Worm (Caenorhabditis elegans): ENCODE results near the gene C02B8.3.
"Not testable (repeated sequence)": the region's sequence is repeated elsewhere in the genome, so short reads cannot be mapped to it uniquely, and the experiment has no call there.

Gene C02B8.3

DNA sequence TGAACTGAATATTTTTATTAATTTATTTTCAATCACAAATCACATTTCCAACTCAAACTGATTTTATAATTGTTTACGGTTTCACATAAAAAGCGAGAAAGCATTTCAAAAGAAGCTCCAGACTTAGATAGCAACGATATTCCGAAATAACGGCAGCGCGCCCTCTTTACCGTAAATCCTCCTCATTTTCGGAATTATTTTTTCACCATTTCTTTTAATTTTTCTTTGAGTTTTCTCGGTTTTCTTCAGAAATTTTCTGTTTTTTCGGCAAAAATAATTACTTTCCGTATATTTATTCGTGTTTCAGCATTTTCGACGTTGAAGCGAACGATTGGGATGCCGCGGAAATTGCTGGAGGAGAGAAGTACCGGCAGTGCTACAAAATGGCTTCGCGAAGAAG, 8.2 kb downstream of the C02B8.3 start, which contains the start of gene C02B8.1:
TSS of gene C02B8.1 (plus strand) at position 301 of the 400 bp plus-strand sequence.
- no peak for TF ChIP-seq unc-39 (tag; optimal IDR thresholded peaks at IDR 0.05)
- TF ChIP-seq nhr-11 (tag; optimal IDR thresholded peaks at IDR 0.05), result no peak
- no peak for TF ChIP-seq Y55F3AM.14 (GFP tag; optimal IDR thresholded peaks at IDR 0.05)

DNA sequence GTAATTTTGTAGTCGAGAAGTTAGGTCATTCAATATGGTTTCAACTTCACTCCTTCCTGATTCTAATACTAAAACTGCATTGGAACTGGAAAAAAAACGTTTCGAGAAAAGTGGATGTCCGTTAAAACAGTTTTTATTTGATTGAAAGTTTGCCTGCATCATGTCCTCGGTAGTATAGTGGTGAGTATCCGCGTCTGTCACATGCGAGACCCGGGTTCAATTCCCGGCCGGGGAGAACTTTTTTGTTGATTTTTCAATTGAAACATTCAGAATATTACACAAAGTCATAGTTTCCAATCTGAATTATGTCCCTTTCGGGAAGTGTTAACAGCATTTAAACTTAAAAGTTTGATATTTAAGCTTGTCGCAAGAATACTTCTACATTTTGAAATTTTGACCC, 9.7 kb downstream of the C02B8.3 start:
- TF ChIP-seq fos-1 (tag; optimal IDR thresholded peaks at IDR 0.05) (no peak), mbf-1 (tag; optimal IDR thresholded peaks at IDR 0.05) (no peak), snpc-4 (tag; optimal IDR thresholded peaks at IDR 0.05) (no peak), alr-1 (tag; optimal IDR thresholded peaks at IDR 0.05) (no peak), peb-1 (tag; optimal IDR thresholded peaks at IDR 0.05) (no peak), zag-1 (tag; optimal IDR thresholded peaks at IDR 0.05) (no peak), nhr-237 (tag; optimal IDR thresholded peaks at IDR 0.05) (no peak), lin-39 (tag; optimal IDR thresholded peaks at IDR 0.05) (no peak), nhr-23 (tag; optimal IDR thresholded peaks at IDR 0.05) (no peak), elt-3 (tag; optimal IDR thresholded peaks at IDR 0.05) (no peak), C34F6.9 (tag; optimal IDR thresholded peaks at IDR 0.05) (no peak), gmeb-1 (tag; optimal IDR thresholded peaks at IDR 0.05) (no peak)

DNA sequence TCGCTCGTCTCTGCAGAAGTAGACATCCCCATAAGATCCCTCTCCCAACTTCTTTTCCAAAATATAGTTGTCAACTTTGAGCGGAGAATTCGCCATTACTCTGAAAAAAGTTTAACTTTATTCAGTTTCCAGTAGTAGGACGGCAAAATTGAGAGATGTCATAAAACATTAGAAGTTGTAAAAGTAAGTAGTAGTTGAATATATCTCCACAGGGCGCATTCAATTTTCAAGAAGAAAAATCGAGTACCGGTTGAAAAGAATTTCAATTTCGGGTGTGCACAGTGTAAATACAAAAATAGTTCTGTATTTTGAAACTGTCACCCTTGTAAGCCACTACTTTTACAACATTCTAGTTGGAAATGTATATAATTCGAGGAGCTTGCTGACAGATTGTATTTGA, 11.4 kb downstream of the C02B8.3 start, which contains the start of gene F22F1.2:
TSS of gene F22F1.2 (minus strand) at position 101 of the 400 bp plus-strand sequence.
- TF ChIP-seq snpc-4 (tag; optimal IDR thresholded peaks at IDR 0.05) (no peak), nhr-10 (tag; optimal IDR thresholded peaks at IDR 0.05) (no peak), mab-5 (tag; optimal IDR thresholded peaks at IDR 0.05) (no peak), egl-27 (tag; optimal IDR thresholded peaks at IDR 0.05) (no peak), peb-1 (tag; optimal IDR thresholded peaks at IDR 0.05) (no peak), R02D3.7 (tag; optimal IDR thresholded peaks at IDR 0.05) (no peak), gmeb-1 (tag; optimal IDR thresholded peaks at IDR 0.05) (no peak), lin-13 (GFP tag; optimal IDR thresholded peaks at IDR 0.05) (no peak), sma-3 (GFP tag; optimal IDR thresholded peaks at IDR 0.05) (no peak), sem-4 (tag; optimal IDR thresholded peaks at IDR 0.05) (no peak), ztf-4 (tag; optimal IDR thresholded peaks at IDR 0.05) (no peak), lsy-2 (tag; optimal IDR thresholded peaks at IDR 0.05) (no peak), ama-1 (optimal IDR thresholded peaks at IDR 0.05) (no peak), Y55F3AM.14 (GFP tag; optimal IDR thresholded peaks at IDR 0.05) (no peak), nhr-21 (tag; optimal IDR thresholded peaks at IDR 0.05) (no peak), elt-1 (tag; optimal IDR thresholded peaks at IDR 0.05) (no peak), unc-39 (tag; optimal IDR thresholded peaks at IDR 0.05) (no peak)

DNA sequence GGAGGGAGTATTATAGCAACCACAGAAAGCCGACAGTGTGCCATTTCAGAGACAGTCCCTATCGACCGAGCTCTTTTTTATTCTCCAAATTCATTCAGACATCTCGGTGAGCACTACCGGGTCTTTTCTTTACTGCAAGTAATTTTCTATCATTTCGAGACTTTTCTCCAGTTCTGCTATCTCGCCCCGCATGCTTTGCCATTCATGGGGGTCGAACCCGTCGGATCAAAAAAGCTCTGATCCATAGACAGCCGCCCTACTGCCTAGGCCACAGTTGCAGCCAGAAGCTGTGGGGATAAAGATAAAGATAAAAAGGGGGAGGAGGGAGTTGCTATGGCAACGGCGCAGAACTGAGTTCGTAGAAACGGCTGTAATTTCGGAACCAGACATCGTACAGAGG, 12.2 kb downstream of the C02B8.3 start:
- TF ChIP-seq R02D3.7 (tag; optimal IDR thresholded peaks at IDR 0.05), result no peak
- no peak for TF ChIP-seq unc-55 (GFP tag; optimal IDR thresholded peaks at IDR 0.05)
- no peak for TF ChIP-seq mdl-1 (tag; optimal IDR thresholded peaks at IDR 0.05)
- TF ChIP-seq sma-3 (GFP tag; optimal IDR thresholded peaks at IDR 0.05), result no peak
- peak; percentile 13 for TF ChIP-seq lin-11 (tag; optimal IDR thresholded peaks at IDR 0.05)
- TF ChIP-seq egl-27 (tag; optimal IDR thresholded peaks at IDR 0.05), result no peak

DNA sequence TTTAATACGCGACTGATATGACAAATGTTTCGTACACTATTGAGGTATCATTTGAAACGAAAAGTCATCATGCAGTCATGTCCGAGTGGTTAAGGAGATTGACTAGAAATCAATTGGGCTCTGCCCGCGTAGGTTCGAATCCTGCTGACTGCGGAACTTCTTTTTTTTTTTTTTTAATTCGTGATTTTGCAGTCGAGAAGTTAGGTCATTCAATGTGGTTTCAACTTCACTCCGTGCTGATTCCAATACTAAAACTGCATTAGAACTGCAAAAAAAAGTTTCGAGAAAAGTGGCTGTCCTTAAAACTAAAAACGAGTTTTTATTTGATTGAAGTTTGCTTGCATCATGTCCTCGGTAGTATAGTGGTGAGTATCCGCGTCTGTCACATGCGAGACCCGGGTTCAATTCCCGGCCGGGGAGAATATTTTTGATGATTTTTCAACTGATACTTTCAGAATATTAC, 15.2 kb downstream of the C02B8.3 start:
- TF ChIP-seq sma-3 (GFP tag; optimal IDR thresholded peaks at IDR 0.05), result peak; percentile 39
- peak; percentile 34 for TF ChIP-seq nhr-129 (tag; optimal IDR thresholded peaks at IDR 0.05)
- peak; percentile 2 for TF ChIP-seq fos-1 (tag; optimal IDR thresholded peaks at IDR 0.05)
- peak; percentile 24 for TF ChIP-seq unc-55 (GFP tag; optimal IDR thresholded peaks at IDR 0.05)
- TF ChIP-seq crh-2 (tag; optimal IDR thresholded peaks at IDR 0.05), result peak; percentile 45

DNA sequence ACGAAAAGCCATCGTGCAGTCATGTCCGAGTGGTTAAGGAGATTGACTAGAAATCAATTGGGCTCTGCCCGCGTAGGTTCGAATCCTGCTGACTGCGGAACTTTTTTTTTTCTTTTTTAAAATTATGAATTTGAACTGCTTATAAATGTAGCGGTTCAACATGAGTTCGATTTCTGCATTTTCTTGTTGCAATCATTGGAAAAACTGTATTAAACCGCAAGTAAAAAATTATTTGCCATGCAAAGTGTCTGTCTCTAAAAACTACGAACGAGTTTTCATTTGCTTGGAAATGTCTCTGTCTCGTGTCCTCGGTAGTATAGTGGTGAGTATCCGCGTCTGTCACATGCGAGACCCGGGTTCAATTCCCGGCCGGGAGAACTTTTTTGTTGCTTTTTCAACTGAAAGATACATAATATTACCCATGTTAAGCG, 16.2 kb downstream of the C02B8.3 start:
- TF ChIP-seq nhr-129 (tag; optimal IDR thresholded peaks at IDR 0.05), result peak; percentile 25
- TF ChIP-seq unc-55 (GFP tag; optimal IDR thresholded peaks at IDR 0.05), result peak; percentile 39
- TF ChIP-seq nhr-25 (tag; optimal IDR thresholded peaks at IDR 0.05), result peak; percentile 9
- TF ChIP-seq sma-9 (GFP tag; optimal IDR thresholded peaks at IDR 0.05), result peak; percentile 37
- not testable (repeated sequence) for TF ChIP-seq sma-9 (tag; optimal IDR thresholded peaks at IDR 0.05)
- peak in 1 of 2 experiments; percentile 12 for TF ChIP-seq lsy-2 (tag; optimal IDR thresholded peaks at IDR 0.05)
- peak in 1 of 2 experiments; percentile 50 for TF ChIP-seq mdl-1 (tag; optimal IDR thresholded peaks at IDR 0.05)
- TF ChIP-seq egl-27 (tag; optimal IDR thresholded peaks at IDR 0.05), result peak; percentile 5
- peak; percentile 28 for TF ChIP-seq C34F6.9 (tag; optimal IDR thresholded peaks at IDR 0.05)
